Worm (Caenorhabditis elegans): ENCODE results near the gene pqn-22.

The pqn-22 gene

DNA sequence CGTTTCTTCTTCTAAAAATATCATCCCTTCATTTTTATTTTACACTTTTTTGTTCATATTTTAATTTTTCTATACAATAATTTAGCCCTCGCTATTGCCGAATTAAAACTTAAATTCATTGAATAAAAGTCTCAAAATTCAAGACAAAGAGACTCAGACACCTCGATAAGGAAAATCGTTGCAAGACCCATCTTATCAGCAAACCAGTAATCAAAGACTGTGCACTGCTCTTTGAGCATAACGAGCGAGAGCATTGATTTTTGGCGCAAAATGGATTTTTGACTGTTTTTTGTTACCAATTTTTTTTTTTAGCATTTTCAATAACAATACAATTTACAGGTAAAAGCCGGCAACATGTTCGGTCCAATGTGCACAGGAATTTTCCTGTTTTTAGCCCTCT is 15.8 kb downstream of the pqn-22 start, which contains the start of gene C46G7.1:
C46G7.1 (plus strand) TSS at position 340 of the 400 bp plus-strand sequence.
- no peak for TF ChIP-seq unc-62 (GFP tag; optimal IDR thresholded peaks at IDR 0.05)

DNA sequence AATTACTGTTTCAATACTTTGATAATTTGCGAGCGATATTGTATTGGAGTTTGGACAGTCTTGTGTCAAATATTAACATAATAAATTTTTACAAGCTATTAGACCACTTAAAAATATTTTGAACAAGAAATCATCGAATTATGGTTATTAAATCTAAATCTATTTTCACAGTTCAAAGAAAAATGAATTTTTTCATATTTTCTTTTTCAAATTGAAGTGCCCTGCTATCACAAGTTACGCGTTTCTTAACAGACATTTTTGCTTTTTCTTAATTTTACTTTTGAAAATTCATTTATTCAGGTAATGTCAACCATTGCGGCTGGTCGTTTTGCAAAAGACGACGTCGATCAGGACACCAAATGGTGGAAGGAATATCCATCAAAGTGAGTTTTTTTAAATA is 18.5 kb downstream of the pqn-22 start, which contains the start of gene C46G7.2:
C46G7.2 (plus strand) TSS at position 301 of the 400 bp plus-strand sequence.
- TF ChIP-seq unc-62 (GFP tag; optimal IDR thresholded peaks at IDR 0.05): no peak

DNA sequence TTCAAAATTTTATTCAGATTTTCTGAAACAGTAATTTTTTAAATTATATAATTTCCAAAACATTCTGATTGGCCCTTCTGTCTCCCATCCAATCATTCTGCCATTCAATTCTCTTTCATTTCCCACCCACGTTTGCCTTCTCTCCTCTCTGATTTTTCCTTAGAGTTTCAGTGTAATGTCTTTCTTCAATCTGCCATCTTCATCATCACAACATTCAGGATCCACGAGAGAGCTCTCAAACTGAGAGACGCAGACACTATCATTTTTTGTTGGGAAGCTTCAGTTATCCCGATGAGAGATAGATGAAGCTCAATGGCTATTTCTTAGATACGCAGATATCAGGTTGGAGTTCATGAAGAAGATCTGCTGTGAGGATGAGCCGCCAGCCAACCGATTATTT is 19.6 kb downstream of the pqn-22 start:
- no peak for TF ChIP-seq unc-62 (GFP tag; optimal IDR thresholded peaks at IDR 0.05)

DNA sequence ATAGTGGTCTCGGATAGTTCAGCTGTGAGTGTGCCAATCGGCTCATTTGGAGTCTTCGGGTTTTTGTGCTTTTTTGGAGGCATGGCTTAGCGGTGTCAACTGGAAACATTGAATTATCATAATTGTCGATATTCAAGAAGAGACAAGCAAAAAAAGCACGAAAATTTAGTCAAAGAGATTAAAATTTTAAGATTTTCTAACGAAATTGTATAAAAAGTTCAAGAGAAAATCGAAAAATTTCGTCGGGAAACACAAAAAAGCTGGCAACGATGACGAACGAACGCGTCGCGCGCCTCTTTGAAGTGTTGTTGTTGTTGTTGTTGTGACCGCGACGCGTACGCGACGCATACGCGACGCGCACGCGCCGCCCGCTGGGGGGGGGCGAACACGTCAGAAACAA is 21.9 kb downstream of the pqn-22 start, which contains the start of gene C46G7.5:
C46G7.5 (minus strand) TSS at position 101 of the 400 bp plus-strand sequence.
- no peak for TF ChIP-seq unc-62 (GFP tag; optimal IDR thresholded peaks at IDR 0.05)

DNA sequence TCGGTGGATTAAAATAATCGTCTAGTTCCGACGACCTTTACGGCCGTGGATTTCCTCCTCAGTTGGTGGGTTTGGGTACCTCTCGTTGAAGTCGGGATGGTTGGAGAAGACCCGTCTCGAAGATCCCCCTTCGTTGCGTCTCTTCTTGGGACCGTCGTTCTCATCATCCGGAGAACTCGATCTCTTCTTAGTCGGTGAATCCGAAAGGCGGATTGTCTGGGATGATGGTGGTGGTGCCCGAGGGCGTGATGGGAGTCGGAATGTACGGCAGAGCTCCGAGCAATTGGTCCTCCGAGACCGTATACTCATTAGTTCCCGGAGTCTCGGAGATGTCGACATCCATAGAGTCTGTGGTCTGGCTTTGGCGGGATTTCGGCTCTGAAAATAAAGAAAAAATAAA is 23.2 kb downstream of the pqn-22 start:
- no peak for TF ChIP-seq unc-62 (GFP tag; optimal IDR thresholded peaks at IDR 0.05)

DNA sequence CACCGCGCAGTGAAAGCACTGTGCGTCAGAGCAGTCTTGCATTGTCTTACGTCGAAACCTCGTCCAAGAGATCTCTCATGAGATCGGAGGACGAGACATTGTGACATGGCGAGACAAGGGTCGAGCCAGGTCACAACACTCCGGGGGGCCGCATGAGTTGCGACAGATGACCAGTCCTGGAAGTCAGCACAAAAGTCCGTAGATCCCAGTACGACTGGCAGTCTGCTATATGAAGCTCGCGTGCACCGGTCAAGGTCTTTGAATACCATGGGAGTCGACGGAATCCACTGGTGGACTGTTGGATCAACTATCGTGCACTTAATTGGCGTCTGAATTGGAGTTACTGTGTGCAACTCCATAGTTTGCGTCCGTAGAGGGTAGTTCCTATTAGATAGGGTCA is 27.8 kb downstream of the pqn-22 start:
- no peak for TF ChIP-seq unc-62 (GFP tag; optimal IDR thresholded peaks at IDR 0.05)

DNA sequence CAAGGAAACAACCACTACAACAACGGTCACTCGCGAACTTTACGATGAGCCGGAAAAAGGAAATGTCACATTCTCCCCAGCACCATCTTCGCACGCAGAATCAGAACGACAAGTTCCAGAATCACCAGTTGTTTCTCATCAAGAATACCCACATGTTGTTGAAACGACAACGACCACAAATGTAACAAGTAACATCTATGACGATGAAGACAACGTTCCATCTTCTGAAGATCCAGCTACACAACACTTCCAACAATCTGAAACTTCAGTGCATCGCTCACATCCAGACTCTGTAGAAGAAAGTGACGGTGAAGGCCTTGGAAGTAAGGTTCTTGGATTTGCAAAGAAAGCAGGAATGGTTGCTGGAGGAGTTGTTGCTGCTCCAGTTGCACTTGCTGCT is 42.9 kb downstream of the pqn-22 start:
- TF ChIP-seq unc-62 (GFP tag; optimal IDR thresholded peaks at IDR 0.05): no peak

DNA sequence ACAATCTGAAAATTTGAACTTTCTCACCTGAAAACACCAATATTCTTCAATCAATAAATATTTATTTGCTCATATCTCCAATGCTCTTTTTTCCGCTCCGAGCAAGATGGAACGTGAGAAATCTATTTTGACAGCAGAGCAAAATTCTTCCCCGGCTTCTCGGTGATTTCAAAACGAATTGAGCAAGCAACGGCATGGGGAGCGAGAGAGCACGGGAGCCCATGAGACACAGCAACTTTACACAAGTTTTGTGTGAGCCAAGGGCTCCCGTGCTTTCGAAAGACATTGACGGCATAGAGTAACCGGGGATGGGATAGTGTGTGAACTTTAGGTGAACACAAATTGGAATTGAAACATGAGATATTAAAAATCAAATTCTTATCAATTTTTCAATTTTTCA is 46.6 kb downstream of the pqn-22 start:
- TF ChIP-seq unc-62 (GFP tag; optimal IDR thresholded peaks at IDR 0.05): no peak

DNA sequence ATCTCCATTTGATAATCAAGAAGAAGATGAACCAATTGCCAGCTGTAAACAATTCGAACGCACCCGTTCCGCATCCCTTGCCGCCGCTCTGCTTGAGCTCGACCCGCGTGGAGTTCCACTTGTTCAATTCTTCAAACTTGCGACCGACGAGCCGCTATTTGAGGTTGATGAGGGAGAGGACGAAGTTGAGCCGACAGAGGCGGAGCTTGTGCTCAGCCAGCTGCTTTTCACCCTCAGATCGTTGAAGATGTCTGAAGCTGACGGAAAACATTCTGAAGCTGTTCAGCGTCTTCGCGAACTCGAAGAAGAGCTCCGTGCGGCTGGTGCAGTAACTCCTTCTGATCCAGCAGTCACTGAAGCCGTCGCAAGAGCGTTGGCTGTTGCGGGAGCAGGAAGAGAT is 47.6 kb downstream of the pqn-22 start:
- no peak for TF ChIP-seq unc-62 (GFP tag; optimal IDR thresholded peaks at IDR 0.05)

DNA sequence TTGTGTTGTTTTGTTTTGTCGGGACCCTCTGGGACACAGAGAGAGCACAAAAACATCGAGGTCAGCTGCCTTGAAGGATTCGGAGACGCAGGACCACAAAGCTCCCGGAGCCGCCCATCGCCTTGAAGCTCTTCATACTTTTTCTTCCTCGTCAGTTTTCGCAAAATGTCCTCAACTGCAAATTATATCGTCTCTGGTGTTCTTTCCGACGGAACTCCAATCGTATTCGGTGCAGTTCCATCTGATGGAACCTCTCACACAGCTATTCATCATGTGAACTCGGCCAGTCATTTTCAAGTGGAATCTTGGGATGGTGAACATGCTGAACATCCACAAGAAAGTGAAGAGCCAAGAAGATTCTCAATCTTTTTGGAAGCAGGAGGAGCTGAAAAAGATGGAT is 48.0 kb downstream of the pqn-22 start:
- TF ChIP-seq unc-62 (GFP tag; optimal IDR thresholded peaks at IDR 0.05): no peak

DNA sequence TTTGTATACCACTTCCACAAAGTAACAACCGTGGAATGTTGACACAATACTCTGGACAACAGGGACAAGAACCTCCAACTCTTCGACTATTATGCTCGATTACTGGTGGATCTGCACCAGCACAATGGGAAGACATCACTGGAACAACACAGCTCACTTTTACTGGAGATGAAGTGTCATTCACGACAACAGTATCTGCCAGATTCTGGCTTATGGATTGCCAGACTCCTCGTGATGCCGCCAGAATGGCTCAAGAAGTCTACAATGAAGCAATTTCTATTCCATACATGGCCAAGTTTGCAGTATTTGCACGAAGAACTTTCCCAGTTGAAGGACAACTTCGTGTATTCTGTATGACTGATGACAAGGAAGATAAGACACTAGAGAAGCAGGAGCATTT is 50.2 kb downstream of the pqn-22 start:
- no peak for TF ChIP-seq unc-62 (GFP tag; optimal IDR thresholded peaks at IDR 0.05)

DNA sequence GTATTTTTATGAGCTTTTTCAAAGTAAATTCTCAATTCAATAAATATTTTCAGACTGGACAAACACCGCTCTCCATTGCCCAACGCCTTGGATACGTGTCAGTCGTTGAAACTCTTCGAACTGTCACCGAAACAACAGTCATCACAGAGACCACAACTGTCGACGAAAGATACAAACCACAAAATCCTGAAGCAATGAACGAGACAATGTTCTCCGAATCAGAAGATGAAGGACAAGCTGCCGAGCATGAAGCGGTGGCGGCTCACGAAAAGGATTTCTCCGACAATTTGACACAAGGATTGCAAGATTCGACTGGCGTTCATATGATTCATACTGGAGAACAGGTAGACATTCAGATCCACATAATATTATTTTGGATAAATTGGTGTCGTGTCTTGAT is 53.6 kb downstream of the pqn-22 start:
- no peak for TF ChIP-seq unc-62 (GFP tag; optimal IDR thresholded peaks at IDR 0.05)

DNA sequence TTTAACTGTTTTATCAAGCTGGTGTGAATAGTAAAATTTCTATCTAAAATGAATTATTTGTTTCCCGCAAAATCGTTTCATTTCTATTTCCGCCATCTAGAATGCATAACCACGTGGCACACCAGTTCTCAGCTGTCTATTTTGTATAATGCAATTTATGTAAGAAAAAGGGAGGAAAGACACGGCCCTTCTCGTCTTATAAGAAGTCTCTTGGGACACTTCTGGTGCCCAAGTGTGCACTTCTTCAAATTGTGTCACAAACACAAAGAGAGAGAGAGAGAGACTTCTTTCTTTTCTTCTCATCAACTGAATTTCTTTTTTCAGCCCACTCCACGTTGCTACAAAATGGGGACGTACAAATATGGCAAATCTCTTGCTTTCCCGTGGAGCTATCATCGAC is 56.2 kb downstream of the pqn-22 start:
- TF ChIP-seq unc-62 (GFP tag; optimal IDR thresholded peaks at IDR 0.05): no peak

DNA sequence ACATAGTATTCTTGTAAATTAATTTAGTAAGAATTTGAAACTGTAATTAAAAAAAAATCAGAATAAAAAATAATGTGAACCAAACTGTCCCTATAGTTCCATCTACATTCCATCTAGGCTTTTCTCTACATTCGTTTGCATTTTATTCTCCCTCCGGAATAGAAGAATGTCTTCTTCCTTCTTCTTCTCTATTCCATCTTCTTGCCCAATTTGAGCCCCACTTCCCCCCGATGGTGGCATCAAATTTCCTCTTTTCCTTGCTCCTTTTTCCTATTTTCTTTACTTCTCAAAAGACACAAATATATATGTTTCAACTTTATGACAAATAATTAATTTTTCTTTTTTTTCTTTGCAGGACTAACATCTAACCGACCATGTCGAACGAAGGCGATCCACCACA is 58.2 kb downstream of the pqn-22 start, which contains the start of gene unc-44:
unc-44 (plus strand) TSS at position 356 of the 400 bp plus-strand sequence.
- TF ChIP-seq unc-62 (GFP tag; optimal IDR thresholded peaks at IDR 0.05): no peak

DNA sequence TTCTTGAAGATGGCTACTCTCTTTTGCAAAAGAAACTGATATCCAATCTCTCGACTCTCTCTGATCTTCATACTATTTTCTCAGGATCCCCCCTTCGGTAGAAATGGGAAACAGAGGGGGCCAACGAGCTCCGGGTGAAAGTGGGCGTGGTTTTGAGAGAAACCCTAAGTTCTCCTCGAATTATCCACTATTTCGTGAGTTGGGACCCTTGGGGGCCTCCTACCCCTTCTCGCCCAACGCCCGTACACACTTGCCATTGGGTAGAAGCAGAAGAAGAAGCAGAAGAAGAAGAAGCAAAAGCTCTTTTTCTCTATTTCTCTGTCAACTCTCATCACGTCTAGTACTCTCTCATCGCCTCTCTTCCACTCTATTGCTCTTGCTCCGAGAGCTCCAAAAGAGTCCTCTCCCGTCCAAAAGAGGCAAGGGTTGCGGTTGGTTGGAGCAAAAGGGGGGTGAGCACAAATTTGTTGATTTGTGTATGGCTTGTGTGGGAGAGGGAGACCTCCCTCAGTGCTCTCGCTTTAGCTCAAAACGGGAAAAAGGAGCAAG is 59.4 kb downstream of the pqn-22 start:
- TF ChIP-seq unc-62 (GFP tag; optimal IDR thresholded peaks at IDR 0.05): no peak

DNA sequence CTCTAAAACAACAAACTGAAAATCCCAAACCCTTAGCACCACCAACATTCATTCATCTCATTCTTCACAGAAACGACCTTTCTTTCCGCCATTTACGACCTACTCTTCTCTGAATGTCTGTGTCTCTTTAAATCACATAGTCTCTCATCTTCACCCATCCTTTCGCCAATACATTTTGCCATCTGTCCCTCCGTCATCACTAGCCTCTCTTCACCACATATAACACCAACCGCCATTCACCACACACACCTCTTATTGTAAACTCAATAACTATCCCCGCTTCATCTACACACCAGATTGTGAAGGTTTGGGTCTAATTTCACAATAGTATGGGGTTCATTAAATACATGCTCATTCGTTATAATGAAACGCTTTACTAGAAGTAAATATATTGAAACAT is 62.9 kb downstream of the pqn-22 start:
- no peak for TF ChIP-seq unc-62 (GFP tag; optimal IDR thresholded peaks at IDR 0.05)
